Worm (Caenorhabditis elegans): Measurements from ENCODE around the gene ampd-1.

ampd-1 gene

DNA sequence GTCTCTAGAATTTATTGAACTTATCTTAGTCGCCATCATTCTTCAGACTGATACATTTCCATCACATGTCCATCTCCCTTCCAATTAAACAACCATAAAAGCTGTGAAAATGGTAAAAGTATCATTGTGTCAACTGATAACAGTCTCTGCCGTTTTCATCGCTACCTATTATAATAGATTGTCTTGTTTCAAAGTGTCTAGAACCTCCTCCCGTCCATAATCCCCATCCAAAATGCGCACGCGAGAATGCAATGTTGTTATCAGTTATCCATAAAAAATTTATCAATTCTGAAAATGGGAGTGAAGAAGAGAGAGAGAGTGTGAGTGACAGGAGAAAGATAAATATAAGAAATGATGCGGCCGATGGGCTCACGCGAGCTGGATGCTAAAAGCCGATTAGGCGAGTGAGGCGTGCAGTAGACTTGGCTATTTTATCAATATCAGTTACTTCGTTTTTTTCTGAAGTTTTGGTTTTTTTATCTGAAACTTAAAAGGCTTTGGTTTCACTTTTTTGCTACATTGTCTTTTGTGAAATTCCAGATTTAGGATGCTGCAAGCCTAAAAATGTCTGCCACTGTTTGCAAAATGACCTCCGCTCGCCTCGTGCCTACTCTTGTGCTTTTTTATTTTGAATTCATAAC, 1.1 kb upstream of the ampd-1 start:
- TF ChIP-seq nhr-84 (tag; optimal IDR thresholded peaks at IDR 0.05) (no peak), elt-2 (tag; optimal IDR thresholded peaks at IDR 0.05) (peak; percentile 99), egl-27 (tag; optimal IDR thresholded peaks at IDR 0.05) (no peak), dsc-1 (tag; optimal IDR thresholded peaks at IDR 0.05) (peak; percentile 50), vab-15 (tag; optimal IDR thresholded peaks at IDR 0.05) (no peak), lin-13 (GFP tag; optimal IDR thresholded peaks at IDR 0.05) (no peak), lsy-2 (tag; optimal IDR thresholded peaks at IDR 0.05) (peak in 1 of 2 experiments; percentile 10), zip-4 (GFP tag; optimal IDR thresholded peaks at IDR 0.05) (no peak), unc-86 (tag; optimal IDR thresholded peaks at IDR 0.05) (no peak), nhr-28 (tag; optimal IDR thresholded peaks at IDR 0.05) (no peak), hlh-4 (tag; optimal IDR thresholded peaks at IDR 0.05) (no peak), C16A3.4 (tag; optimal IDR thresholded peaks at IDR 0.05) (no peak), nhr-76 (tag; optimal IDR thresholded peaks at IDR 0.05) (no peak), C04F5.9 (tag; optimal IDR thresholded peaks at IDR 0.05) (no peak), ceh-82 (tag; optimal IDR thresholded peaks at IDR 0.05) (no peak), tbx-2 (tag; optimal IDR thresholded peaks at IDR 0.05) (no peak), hlh-17 (GFP tag; optimal IDR thresholded peaks at IDR 0.05; ENCODE audit: borderline replicate concordance) (no peak), fos-1 (tag; optimal IDR thresholded peaks at IDR 0.05) (no peak), nhr-77 (tag; optimal IDR thresholded peaks at IDR 0.05) (no peak), pag-3 (tag; optimal IDR thresholded peaks at IDR 0.05; ENCODE audit: borderline replicate concordance, insufficient read depth) (no peak), nhr-47 (tag; optimal IDR thresholded peaks at IDR 0.05) (peak; percentile 16), efl-1 (optimal IDR thresholded peaks at IDR 0.05) (no peak), efl-1 (GFP tag; optimal IDR thresholded peaks at IDR 0.05 in 1 of 2) (no peak), unc-130 (tag; optimal IDR thresholded peaks at IDR 0.05) (no peak), F16B12.6 (tag; optimal IDR thresholded peaks at IDR 0.05) (no peak), egl-13 (tag; optimal IDR thresholded peaks at IDR 0.05) (no peak), nhr-11 (tag; optimal IDR thresholded peaks at IDR 0.05) (no peak), unc-62 (GFP tag; optimal IDR thresholded peaks at IDR 0.05) (no peak), ztf-11 (tag; optimal IDR thresholded peaks at IDR 0.05) (no peak), fkh-8 (tag; optimal IDR thresholded peaks at IDR 0.05) (no peak), blmp-1 (tag; optimal IDR thresholded peaks at IDR 0.05) (peak; percentile 46), ama-1 (optimal IDR thresholded peaks at IDR 0.05) (no peak), C34B4.2 (tag; optimal IDR thresholded peaks at IDR 0.05) (no peak), swsn-7 (tag; optimal IDR thresholded peaks at IDR 0.05) (no peak), lin-35 (GFP tag; optimal IDR thresholded peaks at IDR 0.05) (peak in 1 of 2 experiments; percentile 55), elt-3 (tag; optimal IDR thresholded peaks at IDR 0.05) (peak in 4 of 6 experiments; percentile 22 to 77 (median 43)), snpc-4 (tag; optimal IDR thresholded peaks at IDR 0.05) (no peak), aly-2 (tag; optimal IDR thresholded peaks at IDR 0.05) (no peak), nhr-71 (tag; optimal IDR thresholded peaks at IDR 0.05) (peak; percentile 44), ceh-90 (tag; optimal IDR thresholded peaks at IDR 0.05) (no peak), Y116A8C.19 (tag; optimal IDR thresholded peaks at IDR 0.05; ENCODE audit: borderline replicate concordance) (no peak), lin-14 (GFP tag; optimal IDR thresholded peaks at IDR 0.05) (peak; percentile 32), sptf-1 (tag; optimal IDR thresholded peaks at IDR 0.05) (no peak), jun-1 (tag; optimal IDR thresholded peaks at IDR 0.05) (peak; percentile 61), tlp-1 (tag; optimal IDR thresholded peaks at IDR 0.05) (peak; percentile 69), efl-3 (GFP tag; optimal IDR thresholded peaks at IDR 0.05) (no peak), xbp-1 (tag; optimal IDR thresholded peaks at IDR 0.05) (no peak), skn-1 (tag; optimal IDR thresholded peaks at IDR 0.05) (no peak), dpl-1 (GFP tag; optimal IDR thresholded peaks at IDR 0.05) (no peak), alr-1 (tag; optimal IDR thresholded peaks at IDR 0.05; ENCODE audit: borderline replicate concordance) (no peak), aha-1 (tag; optimal IDR thresholded peaks at IDR 0.05) (no peak), nhr-237 (tag; optimal IDR thresholded peaks at IDR 0.05) (no peak), ets-5 (GFP tag; IDR thresholded peaks at IDR 0.05) (no peak)
